Worm (Caenorhabditis elegans) whole organism, L1 larva: Measurements from ENCODE around the gene srw-76.

ENCODE experiments used
- C04F5.9 ChIP-seq: sonication (generic microtip); optimal IDR thresholded peaks from 2 replicates; lab custom pipeline; 2016; ENCODE audit warnings: missing genetic modification characterization, missing compliant biosample characterization
- C16A3.4 ChIP-seq: fragments of 150-350 bp; optimal IDR thresholded peaks from 2 replicates; lab custom pipeline; 2014; ENCODE audit warnings: missing biosample characterization, missing genetic modification characterization
- Y116A8C.19 ChIP-seq: sonication (generic microtip); optimal IDR thresholded peaks from 2 replicates; lab custom pipeline; 2016; ENCODE audit warnings: missing compliant biosample characterization, missing genetic modification characterization, borderline replicate concordance
- aha-1 ChIP-seq: fragments of 150-350 bp; optimal IDR thresholded peaks from 2 replicates; lab custom pipeline; 2014; ENCODE audit warnings: missing biosample characterization, missing genetic modification characterization
- blmp-1 ChIP-seq: fragments of 150-350 bp; optimal IDR thresholded peaks from 2 replicates; lab custom pipeline; 2014; ENCODE audit warnings: missing biosample characterization, missing genetic modification characterization
- ceh-82 ChIP-seq, 3 experiments: fragments of 150-350 bp in 1 of 3; sonication (generic microtip) in 2 of 3; optimal IDR thresholded peaks; 2 replicates each; lab custom pipeline; 2014 to 2017; ENCODE audit warnings: missing biosample characterization in 3 of 3, missing genetic modification characterization in 3 of 3
- ceh-88 ChIP-seq: fragments of 200-800 bp; sonication (Bioruptor generic); IDR thresholded peaks from 2 replicates; pipeline ENCODE4 v1.3.6; 2022; ENCODE audit warnings: missing genetic modification characterization, missing compliant biosample characterization
- ceh-90 ChIP-seq: sonication (generic microtip); optimal IDR thresholded peaks from 2 replicates; lab custom pipeline; 2016; ENCODE audit warnings: missing genetic modification characterization, missing compliant biosample characterization
- ces-1 ChIP-seq: fragments of 150-350 bp; optimal IDR thresholded peaks from 2 replicates; lab custom pipeline; 2014; ENCODE audit warnings: missing biosample characterization, missing genetic modification reagents, missing genetic modification characterization
- dsc-1 ChIP-seq: sonication (generic microtip); optimal IDR thresholded peaks from 2 replicates; lab custom pipeline; 2016; ENCODE audit warnings: mild to moderate bottlenecking, missing genetic modification characterization, missing compliant biosample characterization
- efl-3 ChIP-seq: fragments of 200-800 bp; sonication (Bioruptor generic); optimal IDR thresholded peaks from 2 replicates; lab custom pipeline; 2018; ENCODE audit warnings: mild to moderate bottlenecking, missing genetic modification characterization, missing compliant biosample characterization
- egl-13 ChIP-seq: sonication (generic microtip); optimal IDR thresholded peaks from 2 replicates; lab custom pipeline; 2016; ENCODE audit warnings: missing genotype, missing genetic modification reagents, missing genetic modification characterization, missing compliant biosample characterization
- egl-27 ChIP-seq, 2 experiments: fragments of 150-350 bp in 1 of 2; sonication (generic microtip); optimal IDR thresholded peaks; 3 replicates each; lab custom pipeline; 2017 to 2018; ENCODE audit warnings: missing biosample characterization in 2 of 2, missing genetic modification characterization in 2 of 2, missing genetic modification reagents in 2 of 2
- elt-2 ChIP-seq: sonication (generic microtip); optimal IDR thresholded peaks from 2 replicates; lab custom pipeline; 2016; ENCODE audit warnings: missing genetic modification characterization, mild to moderate bottlenecking, inconsistent platforms, missing compliant biosample characterization, missing genetic modification reagents
- ets-5 ChIP-seq: fragments of 200-800 bp; sonication (Bioruptor generic); IDR thresholded peaks from 2 replicates; pipeline ENCODE4 v1.3.6; 2022; ENCODE audit warnings: missing genetic modification characterization, missing compliant biosample characterization
- fkh-4 ChIP-seq: sonication (generic microtip); optimal IDR thresholded peaks from 2 replicates; lab custom pipeline; 2016; ENCODE audit warnings: missing compliant biosample characterization, missing genetic modification characterization, borderline replicate concordance
- fos-1 ChIP-seq: fragments of 150-350 bp; optimal IDR thresholded peaks from 2 replicates; lab custom pipeline; 2014; ENCODE audit warnings: missing biosample characterization, missing genetic modification characterization
- grh-1 ChIP-seq: fragments of 200-800 bp; sonication (Bioruptor generic); IDR thresholded peaks from 2 replicates; pipeline ENCODE4 v1.3.6; 2022; ENCODE audit warnings: missing genetic modification reagents, missing genetic modification characterization, missing compliant biosample characterization
- hlh-4 ChIP-seq: sonication (generic microtip); optimal IDR thresholded peaks from 2 replicates; lab custom pipeline; 2016; ENCODE audit warnings: mild to moderate bottlenecking, missing genetic modification characterization, missing compliant biosample characterization
- lin-13 ChIP-seq: fragments of 150-350 bp; optimal IDR thresholded peaks from 2 replicates; lab custom pipeline; 2014; ENCODE audit warnings: missing biosample characterization, missing genetic modification reagents, missing genetic modification characterization
- lir-3 ChIP-seq: sonication (generic microtip); optimal IDR thresholded peaks from 2 replicates; lab custom pipeline; 2016; ENCODE audit warnings: mild to moderate bottlenecking, missing genetic modification characterization, moderate library complexity, missing compliant biosample characterization; ENCODE audit not compliant: poor library complexity
- mef-2 ChIP-seq: fragments of 150-350 bp; optimal IDR thresholded peaks from 2 replicates; lab custom pipeline; 2014; ENCODE audit warnings: missing biosample characterization, missing genetic modification characterization
- mep-1 ChIP-seq: fragments of 150-350 bp; optimal IDR thresholded peaks from 2 replicates; lab custom pipeline; 2014; ENCODE audit warnings: missing biosample characterization, missing genetic modification characterization
- nhr-19 ChIP-seq: fragments of 200-800 bp; sonication (Bioruptor generic); conservative IDR thresholded peaks from 2 replicates; pipeline ENCODE4 v1.3.6; 2022; ENCODE audit warnings: missing genetic modification characterization, missing compliant biosample characterization
- nhr-20 ChIP-seq: sonication (generic microtip); optimal IDR thresholded peaks from 2 replicates; lab custom pipeline; 2016; ENCODE audit warnings: mild to moderate bottlenecking, missing genetic modification characterization, missing compliant biosample characterization
- nhr-237 ChIP-seq: fragments of 150-350 bp; optimal IDR thresholded peaks from 2 replicates; lab custom pipeline; 2014; ENCODE audit warnings: missing biosample characterization, missing genetic modification characterization
- pax-3 ChIP-seq: fragments of 200-800 bp; sonication (Bioruptor generic); optimal IDR thresholded peaks from 2 replicates; lab custom pipeline; 2018; ENCODE audit warnings: mild to moderate bottlenecking, missing genetic modification characterization, moderate library complexity, missing compliant biosample characterization
- snpc-4 ChIP-seq: fragments of 150-350 bp; optimal IDR thresholded peaks from 2 replicates; lab custom pipeline; 2014; ENCODE audit warnings: missing biosample characterization, missing genetic modification characterization
- snu-23 ChIP-seq: sonication (generic microtip); optimal IDR thresholded peaks from 2 replicates; lab custom pipeline; 2016; ENCODE audit warnings: missing genetic modification characterization, missing compliant biosample characterization
- sptf-1 ChIP-seq: fragments of 150-350 bp; optimal IDR thresholded peaks from 2 replicates; lab custom pipeline; 2014; ENCODE audit warnings: missing biosample characterization, missing genetic modification characterization
- swsn-7 ChIP-seq: sonication (generic microtip); optimal IDR thresholded peaks from 2 replicates; lab custom pipeline; 2016; ENCODE audit warnings: missing genetic modification characterization, missing compliant biosample characterization
- unc-130 ChIP-seq: fragments of 150-350 bp; optimal IDR thresholded peaks from 2 replicates; lab custom pipeline; 2017; ENCODE audit warnings: missing biosample characterization, missing genetic modification characterization, inconsistent platforms
- unc-30 ChIP-seq: sonication (generic microtip); optimal IDR thresholded peaks from 2 replicates; lab custom pipeline; 2017; ENCODE audit warnings: missing biosample characterization, missing genetic modification characterization
- unc-98 ChIP-seq: fragments of 200-800 bp; sonication (Bioruptor generic); IDR thresholded peaks from 2 replicates; pipeline ENCODE4 v1.3.6; 2022; ENCODE audit warnings: missing genetic modification characterization, missing compliant biosample characterization
- vab-15 ChIP-seq: sonication (generic microtip); optimal IDR thresholded peaks from 2 replicates; lab custom pipeline; 2017; ENCODE audit warnings: missing genotype, mild to moderate bottlenecking, missing genetic modification characterization, missing compliant biosample characterization
- ztf-4 ChIP-seq: fragments of 150-350 bp; optimal IDR thresholded peaks from 2 replicates; lab custom pipeline; 2014; ENCODE audit warnings: missing biosample characterization, missing genetic modification characterization

The srw-76 gene

ce11 chrV:16682886-16683285, 44.8 kb upstream of the srw-76 start, which contains the start of gene srw-36:
Gene srw-36, plus strand, starts transcription at chrV:16683186.
- TF ChIP-seq vab-15 = no peak
- TF ChIP-seq snu-23 = no peak
- TF ChIP-seq nhr-19 (GFP tag; lab: Robert Waterston, UW) = no peak
- no peak for TF ChIP-seq blmp-1 (tag; lab: Kevin White, UChicago)
- no peak for TF ChIP-seq ces-1 (GFP tag; lab: Kevin White, UChicago)
- TF ChIP-seq lir-3 (tag; lab: Kevin White, UChicago) = no peak
- TF ChIP-seq mef-2 (tag; lab: Kevin White, UChicago) = no peak

- TF ChIP-seq egl-13 = no peak
These were observed 41.9 kb upstream of the srw-76 start, which contains the start of gene srw-44 for ce11 chrV:16679981-16680380. Gene srw-44, plus strand, starts transcription at chrV:16680281.

ce11 chrV:16679237-16679636, 41.1 kb upstream of the srw-76 start, which contains the start of gene srz-103:
Gene srz-103, minus strand, starts transcription at chrV:16679337.
- TF ChIP-seq egl-27 (tag; optimal IDR thresholded peaks at IDR 0.05; lab: Kevin White, UChicago) (no peak), nhr-20 (tag; lab: Kevin White, UChicago) (no peak), pax-3 (tag; lab: Kevin White, UChicago) (no peak), ceh-82 (tag; optimal IDR thresholded peaks at IDR 0.05; lab: Kevin White, UChicago) (no peak), unc-30 (tag; lab: Kevin White, UChicago) (no peak), sptf-1 (tag; lab: Kevin White, UChicago) (no peak), unc-98 (GFP tag; lab: Robert Waterston, UW) (no peak), C04F5.9 (tag; lab: Kevin White, UChicago) (no peak), grh-1 (GFP tag; lab: Robert Waterston, UW) (no peak), hlh-4 (tag; lab: Kevin White, UChicago) (no peak), lin-13 (GFP tag; lab: Kevin White, UChicago) (no peak)

ce11 chrV:16675553-16675952, 37.4 kb upstream of the srw-76 start, which contains the start of gene srz-1:
Gene srz-1, plus strand, starts transcription at chrV:16675853.
- no peak for TF ChIP-seq efl-3 (GFP tag; lab: Kevin White, UChicago)
- no peak for TF ChIP-seq fkh-4 (tag; lab: Kevin White, UChicago)
- no peak for TF ChIP-seq egl-13
- no peak for TF ChIP-seq unc-130 (tag; lab: Kevin White, UChicago)
- no peak for TF ChIP-seq elt-2 (tag; lab: Kevin White, UChicago)
- no peak for TF ChIP-seq nhr-237 (tag; lab: Kevin White, UChicago)
- TF ChIP-seq C16A3.4 (tag; lab: Kevin White, UChicago) = no peak
- no peak for TF ChIP-seq Y116A8C.19 (tag; lab: Kevin White, UChicago)
- TF ChIP-seq aha-1 (tag; lab: Kevin White, UChicago) = no peak
- TF ChIP-seq snpc-4 (tag; lab: Kevin White, UChicago) = no peak
- TF ChIP-seq ztf-4 (tag; lab: Kevin White, UChicago) = no peak
- TF ChIP-seq swsn-7 = no peak
- TF ChIP-seq ceh-88 (GFP tag; lab: Robert Waterston, UW) = no peak

- TF ChIP-seq fos-1 (no peak), ceh-90 (tag; lab: Kevin White, UChicago) (no peak), unc-130 (tag; lab: Kevin White, UChicago) (no peak), mep-1 (tag; lab: Kevin White, UChicago) (no peak), dsc-1 (tag; lab: Kevin White, UChicago) (no peak), unc-30 (tag; lab: Kevin White, UChicago) (no peak), sptf-1 (tag; lab: Kevin White, UChicago) (no peak), ets-5 (no peak)
- TF ChIP-seq, all 84 proteins: peak for 0
These were observed 36.3 kb upstream of the srw-76 start for ce11 chrV:16674399-16674798.
